Fruit fly (Drosophila melanogaster) whole organism, embryonic: ENCODE results near the gene CG15764.

Source experiments
- Ada2b ChIP-seq: fragments of 200-800 bp; sonication (Bioruptor generic); IDR thresholded peaks from 2 replicates; pipeline ENCODE4 v1.3.6; 2022; ENCODE audit warnings: missing biosample characterization, missing genetic modification characterization
- Antp ChIP-seq: fragments of 200-800 bp; sonication (Bioruptor generic); optimal IDR thresholded peaks from 3 replicates; lab custom pipeline; 2016; ENCODE audit warnings: missing biosample characterization, missing genetic modification characterization
- Awh ChIP-seq: fragments of 200-800 bp; sonication (Bioruptor generic); IDR thresholded peaks from 2 replicates; pipeline ENCODE4, ENCODE4 v1.3.6; 2022; ENCODE audit warnings: missing biosample characterization, missing genetic modification characterization
- Blimp-1 ChIP-seq: fragments of 200-800 bp; sonication (Bioruptor generic); optimal IDR thresholded peaks from 3 replicates; lab custom pipeline; 2018; ENCODE audit warnings: missing biosample characterization, missing genetic modification characterization, mild to moderate bottlenecking, moderate library complexity, missing genetic modification reagents
- CG10209 ChIP-seq: fragments of 200-800 bp; sonication (Bioruptor generic); optimal IDR thresholded peaks from 3 replicates; lab custom pipeline; 2017; ENCODE audit warnings: missing biosample characterization, mild to moderate bottlenecking, missing genetic modification characterization, missing genetic modification reagents
- CG12219 ChIP-seq: fragments of 200-800 bp; sonication (Bioruptor generic); optimal IDR thresholded peaks from 3 replicates; lab custom pipeline; 2018; ENCODE audit warnings: missing biosample characterization, mild to moderate bottlenecking, missing genetic modification characterization
- CG12769 ChIP-seq: fragments of 200-800 bp; sonication (Bioruptor generic); optimal IDR thresholded peaks from 2 replicates; lab custom pipeline; 2019; ENCODE audit warnings: missing biosample characterization, mild to moderate bottlenecking, missing genetic modification characterization, moderate library complexity
- CG1602 ChIP-seq: fragments of 200-800 bp; sonication (Bioruptor generic); optimal IDR thresholded peaks from 3 replicates; lab custom pipeline; 2016; ENCODE audit warnings: missing biosample characterization, missing genetic modification characterization
- CG18262 ChIP-seq: fragments of 200-800 bp; optimal IDR thresholded peaks from 3 replicates; lab custom pipeline; 2019; ENCODE audit warnings: missing biosample characterization, mild to moderate bottlenecking, missing genetic modification characterization, moderate library complexity
- CG1832 ChIP-seq: fragments of 200-800 bp; sonication (Bioruptor generic); optimal IDR thresholded peaks from 2 replicates; lab custom pipeline; 2017; ENCODE audit warnings: missing biosample characterization, mild to moderate bottlenecking, missing genetic modification characterization, inconsistent platforms
- CG18599 ChIP-seq: fragments of 200-800 bp; sonication (Bioruptor generic); optimal IDR thresholded peaks from 3 replicates; lab custom pipeline; 2017; ENCODE audit warnings: missing biosample characterization, missing genetic modification characterization, mild to moderate bottlenecking, moderate library complexity, missing genetic modification reagents
- CG2202 ChIP-seq: fragments of 200-800 bp; sonication (Bioruptor generic); optimal IDR thresholded peaks from 2 replicates; lab custom pipeline; 2018; ENCODE audit warnings: missing biosample characterization, mild to moderate bottlenecking, missing genetic modification characterization
- CG2678 ChIP-seq: fragments of 200-800 bp; sonication (Bioruptor generic); optimal IDR thresholded peaks from 3 replicates; lab custom pipeline; 2019; ENCODE audit warnings: missing biosample characterization, mild to moderate bottlenecking, missing genetic modification characterization, moderate library complexity
- CG2712 ChIP-seq: fragments of 200-800 bp; optimal IDR thresholded peaks from 3 replicates; lab custom pipeline; 2019; ENCODE audit warnings: missing biosample characterization, mild to moderate bottlenecking, missing genetic modification characterization, moderate library complexity
- CG32767 ChIP-seq: fragments of 200-800 bp; sonication (Bioruptor generic); IDR thresholded peaks from 2 replicates; pipeline ENCODE4 v1.3.6; 2022; ENCODE audit warnings: missing biosample characterization, missing genetic modification characterization
- CG4424 ChIP-seq: fragments of 200-800 bp; sonication (Bioruptor generic); optimal IDR thresholded peaks from 3 replicates; lab custom pipeline; 2016; ENCODE audit warnings: missing biosample characterization, missing genetic modification characterization
- CG5953 ChIP-seq: fragments of 200-800 bp; sonication (Bioruptor generic); IDR thresholded peaks from 2 replicates; pipeline ENCODE4 v1.3.6; 2022; ENCODE audit warnings: missing biosample characterization, missing genetic modification characterization
- CG6254 ChIP-seq: fragments of 200-800 bp; sonication (Bioruptor generic); optimal IDR thresholded peaks from 3 replicates; lab custom pipeline; 2017; ENCODE audit warnings: mild to moderate bottlenecking, missing biosample characterization, missing genetic modification reagents, missing genetic modification characterization
- CG6813 ChIP-seq: fragments of 200-800 bp; sonication (Bioruptor generic); optimal IDR thresholded peaks from 2 replicates; lab custom pipeline; 2017; ENCODE audit warnings: missing biosample characterization, missing genetic modification characterization, mild to moderate bottlenecking, moderate library complexity, missing genetic modification reagents
- CG7357 ChIP-seq: fragments of 200-800 bp; sonication (Bioruptor generic); IDR thresholded peaks from 3 replicates; pipeline ENCODE4 v1.3.6; 2022; ENCODE audit warnings: missing biosample characterization, missing genetic modification characterization
- CG7987 ChIP-seq: fragments of 200-800 bp; sonication (Bioruptor generic); optimal IDR thresholded peaks from 2 replicates; lab custom pipeline; 2018; ENCODE audit warnings: missing biosample characterization, mild to moderate bottlenecking, missing genetic modification characterization, moderate library complexity
- CTCF ChIP-seq: fragments of 200-800 bp; sonication (Bioruptor generic); optimal IDR thresholded peaks from 2 replicates; lab custom pipeline; 2017; ENCODE audit warnings: missing biosample characterization, mild to moderate bottlenecking, missing genetic modification characterization, moderate library complexity
- D19B ChIP-seq: fragments of 200-800 bp; sonication (Bioruptor generic); optimal IDR thresholded peaks from 2 replicates; lab custom pipeline; 2017; ENCODE audit warnings: missing biosample characterization, mild to moderate bottlenecking, missing genetic modification characterization
- Drgx ChIP-seq: fragments of 200-800 bp; sonication (Bioruptor generic); IDR thresholded peaks from 2 replicates; pipeline ENCODE4 v1.3.6; 2022; ENCODE audit warnings: missing biosample characterization, missing genetic modification characterization
- Elba2 ChIP-seq: fragments of 200-800 bp; sonication (Bioruptor generic); optimal IDR thresholded peaks from 3 replicates; lab custom pipeline; 2016; ENCODE audit warnings: missing biosample characterization, missing genetic modification characterization
- GATAe ChIP-seq: fragments of 200-800 bp; sonication (Bioruptor generic); conservative IDR thresholded peaks from 2 replicates; pipeline ENCODE4 v1.3.6; 2022; ENCODE audit warnings: missing biosample characterization, missing genetic modification characterization
- Hr39 ChIP-seq: fragments of >200 bp; optimal IDR thresholded peaks from 2 replicates; lab custom pipeline; 2017
- Lhr ChIP-seq: fragments of 200-800 bp; sonication (Bioruptor generic); optimal IDR thresholded peaks from 3 replicates; lab custom pipeline; 2017; ENCODE audit warnings: mild to moderate bottlenecking, missing biosample characterization, missing genetic modification reagents, missing genetic modification characterization
- NC2β ChIP-seq: fragments of 200-800 bp; sonication (Bioruptor generic); optimal IDR thresholded peaks from 2 replicates; lab custom pipeline; 2016; ENCODE audit warnings: missing biosample characterization, missing genetic modification characterization
- NFAT ChIP-seq: fragments of 200-800 bp; sonication (Bioruptor generic); IDR thresholded peaks from 2 replicates; pipeline ENCODE4 v1.3.6; 2022; ENCODE audit warnings: missing biosample characterization, missing genetic modification characterization
- Nf-YC ChIP-seq: fragments of 200-800 bp; optimal IDR thresholded peaks from 3 replicates; lab custom pipeline; 2019; ENCODE audit warnings: missing biosample characterization, mild to moderate bottlenecking, missing genetic modification characterization, moderate library complexity
- NfI ChIP-seq: fragments of 200-800 bp; sonication (Bioruptor generic); optimal IDR thresholded peaks from 3 replicates; lab custom pipeline; 2018; ENCODE audit warnings: missing biosample characterization, mild to moderate bottlenecking, missing genetic modification characterization, moderate library complexity
- Pdp1 ChIP-seq, 2 experiments: fragments of 200-800 bp; sonication (Bioruptor generic); optimal IDR thresholded peaks; 3 replicates each; lab custom pipeline; 2016; ENCODE audit warnings: missing biosample characterization in 2 of 2, missing genetic modification characterization in 2 of 2, mild to moderate bottlenecking in 1 of 2, moderate library complexity in 1 of 2
- ase ChIP-seq: fragments of 200-800 bp; sonication (Bioruptor generic); IDR thresholded peaks from 3 replicates; pipeline ENCODE4 v1.3.6; 2022; ENCODE audit warnings: missing biosample characterization, missing genetic modification characterization
- bsh ChIP-seq, 2 experiments: fragments of 200-800 bp; sonication (Bioruptor generic); optimal IDR thresholded peaks; 2 replicates each; lab custom pipeline; 2017 to 2018; ENCODE audit warnings: mild to moderate bottlenecking in 2 of 2, missing biosample characterization in 2 of 2, missing genetic modification characterization in 2 of 2, moderate library complexity in 1 of 2
- corto ChIP-seq: fragments of 200-800 bp; sonication (Bioruptor generic); optimal IDR thresholded peaks from 2 replicates; lab custom pipeline; 2016; ENCODE audit warnings: missing biosample characterization, mild to moderate bottlenecking, missing genetic modification characterization, moderate library complexity
- dmrt11E ChIP-seq: fragments of 200-800 bp; sonication (Bioruptor generic); optimal IDR thresholded peaks from 3 replicates; lab custom pipeline; 2018; ENCODE audit warnings: missing biosample characterization, mild to moderate bottlenecking, missing genetic modification characterization, moderate library complexity
- ewg ChIP-seq: fragments of 200-800 bp; sonication (Bioruptor generic); optimal IDR thresholded peaks from 3 replicates; lab custom pipeline; 2017; ENCODE audit warnings: mild to moderate bottlenecking, missing biosample characterization, missing genetic modification reagents, missing genetic modification characterization
- fru ChIP-seq: fragments of >200 bp; optimal IDR thresholded peaks from 2 replicates; lab custom pipeline; 2017
- gem ChIP-seq: fragments of 200-800 bp; sonication (Bioruptor generic); optimal IDR thresholded peaks from 2 replicates; lab custom pipeline; 2019; ENCODE audit warnings: missing biosample characterization, mild to moderate bottlenecking, missing genetic modification characterization, moderate library complexity
- ken ChIP-seq: fragments of 200-800 bp; sonication (Bioruptor generic); IDR thresholded peaks from 3 replicates; pipeline ENCODE4 v1.3.6; 2022; ENCODE audit warnings: missing biosample characterization, missing genetic modification characterization
- klu ChIP-seq: fragments of 200-800 bp; sonication (Bioruptor generic); IDR thresholded peaks from 2 replicates; pipeline ENCODE4 v1.3.6; 2022; ENCODE audit warnings: missing biosample characterization, missing genetic modification characterization
- nerfin-1 ChIP-seq: fragments of 200-800 bp; sonication (Bioruptor generic); optimal IDR thresholded peaks from 3 replicates; lab custom pipeline; 2019; ENCODE audit warnings: missing biosample characterization, mild to moderate bottlenecking, missing genetic modification characterization, moderate library complexity
- prd ChIP-seq, 3 experiments: fragments of >200 bp in 2 of 3; fragments of 200-800 bp in 1 of 3; sonication (Bioruptor generic) in 1 of 3; optimal IDR thresholded peaks in 2 of 3; IDR thresholded peaks in 1 of 3; 2 replicates in 2 of 3; 3 replicates in 1 of 3; pipeline versions ENCODE4 v1.3.6 to Lab custom; 2017 to 2022; ENCODE audit warnings: missing biosample characterization in 1 of 3, missing genetic modification characterization in 1 of 3
- pum ChIP-seq: fragments of 200-800 bp; sonication (Bioruptor generic); optimal IDR thresholded peaks from 2 replicates; lab custom pipeline; 2016; ENCODE audit warnings: missing biosample characterization, missing genetic modification characterization
- sens ChIP-seq: fragments of 200-800 bp; sonication (Bioruptor generic); peaks from one replicate; lab custom pipeline; 2016; ENCODE audit warnings: missing biosample characterization, missing genetic modification characterization
- sens-2 ChIP-seq: fragments of 200-800 bp; sonication (Bioruptor generic); IDR thresholded peaks from 2 replicates; pipeline ENCODE4 v1.3.6; 2022; ENCODE audit warnings: missing biosample characterization, missing genetic modification characterization
- ssp ChIP-seq: fragments of 200-800 bp; sonication (Bioruptor generic); IDR thresholded peaks from 2 replicates; pipeline ENCODE4 v1.3.6; 2022; ENCODE audit warnings: missing biosample characterization, missing genetic modification characterization
- trh ChIP-seq: fragments of 200-800 bp; sonication (Bioruptor generic); optimal IDR thresholded peaks from 2 replicates; lab custom pipeline; 2016; ENCODE audit warnings: missing biosample characterization, missing genetic modification characterization
- twi ChIP-seq: fragments of 200-800 bp; optimal IDR thresholded peaks from 2 replicates; lab custom pipeline; 2019; ENCODE audit warnings: missing biosample characterization, mild to moderate bottlenecking, missing genetic modification characterization, moderate library complexity
- zen ChIP-seq: fragments of 200-800 bp; sonication (Bioruptor generic); optimal IDR thresholded peaks from 3 replicates; lab custom pipeline; 2018; ENCODE audit warnings: missing biosample characterization, mild to moderate bottlenecking, missing genetic modification characterization, moderate library complexity

The CG15764 gene

DNA sequence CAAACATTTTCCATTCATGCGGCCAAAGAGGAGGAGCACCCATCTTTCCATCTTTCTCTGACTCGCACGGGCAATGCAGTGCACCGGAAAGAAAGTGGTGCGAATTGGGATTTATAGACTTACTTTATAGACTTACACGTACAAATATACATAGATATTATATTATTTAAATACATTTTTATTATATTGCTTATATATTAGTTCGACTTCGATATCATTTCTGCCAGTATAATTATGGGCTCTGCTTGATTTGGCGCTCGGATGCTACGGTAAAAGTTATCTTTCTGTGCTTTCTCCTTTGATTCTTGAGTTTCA, 36.1 kb downstream of the CG15764 start:
- peak; percentile 3 for TF ChIP-seq Blimp-1
- TF ChIP-seq Hr39 (lab: Kevin White, UChicago), result peak; percentile 89
- no peak for TF ChIP-seq GATAe (GFP tag; lab: Robert Waterston, UW)
- TF ChIP-seq CG6813 (GFP tag; lab: Kevin White, UChicago), result no peak
- 0 out of 2 replicates have a peak, but pooled peaks have one; percentile 13 for TF ChIP-seq CG5953
- TF ChIP-seq ewg (GFP tag; lab: Kevin White, UChicago), result peak; percentile 2
- no peak for TF ChIP-seq CTCF (GFP tag; lab: Kevin White, UChicago)
- peak; percentile 21 for TF ChIP-seq CG2712
- TF ChIP-seq ssp (GFP tag; lab: Robert Waterston, UW), result no peak
- no peak for TF ChIP-seq ken (GFP tag; lab: Robert Waterston, UW)
- TF ChIP-seq CG1602 (GFP tag; lab: Kevin White, UChicago), result no peak
- TF ChIP-seq trh (GFP tag; lab: Kevin White, UChicago), result no peak
- no peak for TF ChIP-seq fru (lab: Kevin White, UChicago)
- TF ChIP-seq CG18262, result peak; percentile 34
- TF ChIP-seq CG32767 (GFP tag; lab: Robert Waterston, UW), result no peak
- no peak for TF ChIP-seq twi
- TF ChIP-seq sens-2 (GFP tag; lab: Robert Waterston, UW), result no peak
- TF ChIP-seq CG7357 (GFP tag; lab: Robert Waterston, UW), result no peak
- TF ChIP-seq CG1832 (GFP tag; lab: Kevin White, UChicago), result peak; percentile 30
- TF ChIP-seq CG4424, result peak; percentile 9
- no peak for TF ChIP-seq ase (GFP tag; lab: Robert Waterston, UW)
- no peak for TF ChIP-seq CG2678 (tag; lab: Kevin White, UChicago)
- peak; percentile 10 for TF ChIP-seq CG6254 (GFP tag; lab: Kevin White, UChicago)
- TF ChIP-seq Lhr (GFP tag; lab: Kevin White, UChicago), result no peak
- TF ChIP-seq CG10209, result no peak
- TF ChIP-seq Pdp1 (GFP tag; optimal IDR thresholded peaks at IDR 0.05; lab: Kevin White, UChicago), result no peak
- no peak for TF ChIP-seq CG2202 (tag; lab: Kevin White, UChicago)
- TF ChIP-seq CG18599 (GFP tag; lab: Kevin White, UChicago), result no peak
- TF ChIP-seq prd (optimal IDR thresholded peaks at IDR 0.05; lab: Kevin White, UChicago), result no peak
- 0 out of 3 replicates have a peak, but pooled peaks have one; percentile 17 for TF ChIP-seq prd (GFP tag; IDR thresholded peaks at IDR 0.05; lab: Robert Waterston, UW)
- peak in 1 of 2 experiments; percentile 31 for TF ChIP-seq bsh (GFP tag; optimal IDR thresholded peaks at IDR 0.05; lab: Kevin White, UChicago)
- TF ChIP-seq Drgx, result peak; percentile 51
- TF ChIP-seq NFAT (GFP tag; lab: Robert Waterston, UW), result no peak
- no peak for TF ChIP-seq pum (GFP tag; lab: Kevin White, UChicago)
- no peak for TF ChIP-seq NfI
- TF ChIP-seq klu, result no peak
- no peak for TF ChIP-seq CG12219 (GFP tag; lab: Kevin White, UChicago)

DNA sequence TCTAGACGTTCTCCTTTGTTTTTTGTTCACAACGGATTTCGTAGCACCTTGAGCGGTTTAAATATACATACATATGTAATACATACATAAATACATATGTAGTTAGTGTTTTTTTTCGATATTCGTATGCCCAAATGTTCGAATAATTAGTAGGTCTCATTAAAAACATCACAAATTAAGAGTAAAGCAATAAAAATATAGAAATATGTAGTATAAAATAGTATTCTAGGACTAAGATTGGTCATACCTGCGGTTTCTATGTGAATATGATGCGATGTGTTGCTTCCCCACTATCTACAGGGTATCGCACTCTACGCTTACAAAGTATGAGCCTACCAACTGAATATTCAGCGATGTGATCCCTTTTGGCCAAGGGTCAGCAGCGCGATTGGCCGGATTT, 36.6 kb downstream of the CG15764 start, which contains the start of gene CG4020:
Gene CG4020, plus strand, starts transcription at position 301 of the 400 bp plus-strand sequence.
- no peak for TF ChIP-seq CG12769 (tag; lab: Kevin White, UChicago)
- no peak for TF ChIP-seq dmrt11E (tag; lab: Kevin White, UChicago)
- TF ChIP-seq Elba2 (GFP tag; lab: Kevin White, UChicago), result no peak
- TF ChIP-seq D19B (GFP tag; lab: Kevin White, UChicago), result no peak
- TF ChIP-seq zen (tag; lab: Kevin White, UChicago), result no peak
- TF ChIP-seq sens (GFP tag; lab: Kevin White, UChicago), result no peak
- no peak for TF ChIP-seq CG7987 (GFP tag; lab: Kevin White, UChicago)
- TF ChIP-seq Nf-YC (tag; lab: Kevin White, UChicago), result no peak
- no peak for TF ChIP-seq Awh (GFP tag; lab: Robert Waterston, UW)
- TF ChIP-seq Antp, result no peak
- TF ChIP-seq Ada2b (GFP tag; lab: Robert Waterston, UW), result no peak
- TF ChIP-seq gem, result no peak
- TF ChIP-seq NC2β (GFP tag; lab: Kevin White, UChicago), result no peak
- TF ChIP-seq nerfin-1 (tag; lab: Kevin White, UChicago), result no peak
- TF ChIP-seq corto (GFP tag; lab: Kevin White, UChicago), result no peak
